Worm (Caenorhabditis elegans) whole organism, L4 larva: ENCODE measurements around the gene srh-83.

ENCODE experiments used
- ama-1 ChIP-seq: fragments of 150-350 bp; optimal IDR thresholded peaks from 2 replicates; lab custom pipeline; 2014; ENCODE audit warnings: inconsistent platforms, mixed read lengths
- dpl-1 ChIP-seq: fragments of 150-350 bp; optimal IDR thresholded peaks from 2 replicates; lab custom pipeline; 2014; ENCODE audit warnings: missing biosample characterization, missing genetic modification reagents, missing genetic modification characterization
- fkh-10 ChIP-seq: fragments of 150-350 bp; optimal IDR thresholded peaks from 2 replicates; lab custom pipeline; 2014; ENCODE audit warnings: missing biosample characterization, missing genetic modification reagents, missing genetic modification characterization
- nhr-111 ChIP-seq: fragments of 200-800 bp; sonication (Bioruptor generic); optimal IDR thresholded peaks from 2 replicates; lab custom pipeline; 2018; ENCODE audit warnings: mild to moderate bottlenecking, missing genetic modification characterization, missing compliant biosample characterization
- nhr-25 ChIP-seq: sonication (generic microtip); optimal IDR thresholded peaks from 2 replicates; lab custom pipeline; 2017; ENCODE audit warnings: missing genetic modification characterization, mild to moderate bottlenecking, missing compliant biosample characterization, antibody characterized with exemption, moderate library complexity, borderline replicate concordance; ENCODE audit not compliant: insufficient read depth
- nhr-28 ChIP-seq: fragments of 150-350 bp; optimal IDR thresholded peaks from 2 replicates; lab custom pipeline; 2014; ENCODE audit warnings: missing biosample characterization, missing genetic modification characterization
- nhr-76 ChIP-seq: fragments of 150-350 bp; optimal IDR thresholded peaks from 2 replicates; lab custom pipeline; 2014; ENCODE audit warnings: missing biosample characterization, missing genetic modification characterization
- spr-3 ChIP-seq: fragments of 200-800 bp; sonication (Bioruptor generic); optimal IDR thresholded peaks from 2 replicates; lab custom pipeline; 2018; ENCODE audit warnings: mild to moderate bottlenecking, missing genetic modification characterization, missing compliant biosample characterization
- ztf-11 ChIP-seq: fragments of 150-350 bp; optimal IDR thresholded peaks from 2 replicates; lab custom pipeline; 2014; ENCODE audit warnings: missing biosample characterization, missing genetic modification characterization

- TF ChIP-seq nhr-28 (no peak), fkh-10 (GFP tag; lab: Kevin White, UChicago) (no peak), spr-3 (GFP tag; lab: Kevin White, UChicago) (no peak), nhr-76 (tag; lab: Kevin White, UChicago) (no peak), nhr-111 (GFP tag; lab: Kevin White, UChicago) (no peak), nhr-25 (tag; lab: Kevin White, UChicago) (no peak), ama-1 (lab: Kevin White, UChicago) (no peak), dpl-1 (GFP tag; lab: Kevin White, UChicago) (no peak), ztf-11 (tag; lab: Kevin White, UChicago) (no peak)
These were observed 34.9 kb upstream of the srh-83 start, which contains the start of gene T01C4.8 for ce11 chrV:7129460-7129859.
